Fruit fly (Drosophila melanogaster) whole organism, embryonic: ENCODE results near the gene CG6420.

ENCODE experiments used
- CG3163 ChIP-seq: fragments of 200-800 bp; sonication (Bioruptor generic); optimal IDR thresholded peaks from 3 replicates; lab custom pipeline; 2016; ENCODE audit warnings: missing biosample characterization, missing genetic modification characterization
- E2f1 ChIP-seq: fragments of 200-800 bp; sonication (Bioruptor generic); IDR thresholded peaks from 2 replicates; pipeline ENCODE4 v1.3.6; 2022; ENCODE audit warnings: missing biosample characterization, missing genetic modification characterization
- Ravus ChIP-seq: fragments of 200-800 bp; sonication (Bioruptor generic); IDR thresholded peaks from 2 replicates; pipeline ENCODE4 v1.3.6; 2022; ENCODE audit warnings: missing biosample characterization, missing genetic modification characterization
- tx ChIP-seq: fragments of 200-800 bp; sonication (Bioruptor generic); optimal IDR thresholded peaks from 2 replicates; lab custom pipeline; 2016; ENCODE audit warnings: missing biosample characterization, missing genetic modification characterization
- wdn ChIP-seq: fragments of 200-800 bp; sonication (Bioruptor generic); IDR thresholded peaks from 2 replicates; pipeline ENCODE4 v1.3.6; 2022; ENCODE audit warnings: missing biosample characterization, missing genetic modification characterization
- wek ChIP-seq: fragments of 200-800 bp; sonication (Bioruptor generic); optimal IDR thresholded peaks from 3 replicates; lab custom pipeline; 2018; ENCODE audit warnings: missing biosample characterization, mild to moderate bottlenecking, missing genetic modification characterization, moderate library complexity

dm6 chr3R:26714109-26714576, 10.9 kb downstream of the CG6420 start, which contains the start of gene amon:
- peak; percentile 99 for TF ChIP-seq wdn
- TF ChIP-seq E2f1 (GFP tag; lab: Robert Waterston, UW): peak; percentile 98
- TF ChIP-seq CG3163 (GFP tag; lab: Kevin White, UChicago): peak; percentile 92
- peak; percentile 99 for TF ChIP-seq tx
- TF ChIP-seq Ravus: peak; percentile 97
- peak; percentile 94 for TF ChIP-seq wek (GFP tag; lab: Kevin White, UChicago)
